Fruit fly (Drosophila melanogaster) whole organism, embryonic: ENCODE measurements around the gene CG6569.

ENCODE experiments used
- Abd-B ChIP-seq: fragments of 200-800 bp; sonication (Bioruptor generic); optimal IDR thresholded peaks from 2 replicates; lab custom pipeline; 2018; ENCODE audit warnings: missing biosample characterization, mild to moderate bottlenecking, missing genetic modification characterization, moderate library complexity
- Adf1 ChIP-seq: fragments of 200-800 bp; sonication (Bioruptor generic); IDR thresholded peaks from 2 replicates; pipeline ENCODE4 v1.3.6; 2022; ENCODE audit warnings: missing biosample characterization, missing genetic modification characterization
- Bdp1 ChIP-seq: fragments of 200-800 bp; sonication (Bioruptor generic); optimal IDR thresholded peaks from 3 replicates; lab custom pipeline; 2016; ENCODE audit warnings: missing biosample characterization, missing genetic modification characterization
- BtbVII ChIP-seq: fragments of 200-800 bp; sonication (Bioruptor generic); optimal IDR thresholded peaks from 3 replicates; lab custom pipeline; 2017; ENCODE audit warnings: missing biosample characterization, mild to moderate bottlenecking, missing genetic modification characterization
- Bteb2 ChIP-seq: fragments of 200-800 bp; sonication (Bioruptor generic); optimal IDR thresholded peaks from 2 replicates; lab custom pipeline; 2016; ENCODE audit warnings: missing biosample characterization, missing genetic modification characterization
- CG10321 ChIP-seq: fragments of 200-800 bp; sonication (Bioruptor generic); IDR thresholded peaks from 2 replicates; pipeline ENCODE4 v1.3.6; 2022; ENCODE audit warnings: missing biosample characterization, missing genetic modification characterization
- CG12744 ChIP-seq: fragments of 200-800 bp; sonication (Bioruptor generic); optimal IDR thresholded peaks from 2 replicates; lab custom pipeline; 2016; ENCODE audit warnings: missing biosample characterization, missing genetic modification characterization
- CG13894 ChIP-seq: fragments of 200-800 bp; sonication (Bioruptor generic); optimal IDR thresholded peaks from 3 replicates; lab custom pipeline; 2018; ENCODE audit warnings: missing biosample characterization, mild to moderate bottlenecking, missing genetic modification characterization, moderate library complexity
- CG14860 ChIP-seq: fragments of 200-800 bp; sonication (Bioruptor generic); IDR thresholded peaks from 3 replicates; pipeline ENCODE4 v1.3.6; 2022; ENCODE audit warnings: missing biosample characterization, missing genetic modification characterization; ENCODE audit not compliant: partially characterized antibody
- CG17912 ChIP-seq: fragments of 200-800 bp; sonication (Bioruptor generic); optimal IDR thresholded peaks from 2 replicates; lab custom pipeline; 2018; ENCODE audit warnings: missing biosample characterization, mild to moderate bottlenecking, missing genetic modification characterization
- CG18011 ChIP-seq: fragments of 200-800 bp; sonication (Bioruptor generic); optimal IDR thresholded peaks from 2 replicates; lab custom pipeline; 2017; ENCODE audit warnings: missing biosample characterization, missing genetic modification characterization, mild to moderate bottlenecking, moderate library complexity, missing genotype
- CG2116 ChIP-seq: fragments of 200-800 bp; sonication (Bioruptor generic); optimal IDR thresholded peaks from 3 replicates; lab custom pipeline; 2018; ENCODE audit warnings: missing biosample characterization, mild to moderate bottlenecking, missing genetic modification characterization
- CG30431 ChIP-seq: fragments of 200-800 bp; sonication (Bioruptor generic); optimal IDR thresholded peaks from 2 replicates; lab custom pipeline; 2017; ENCODE audit warnings: missing biosample characterization, missing genetic modification characterization
- CG32772 ChIP-seq: fragments of 200-800 bp; sonication (Bioruptor generic); IDR thresholded peaks from 2 replicates; pipeline ENCODE4 v1.3.6; 2022; ENCODE audit warnings: missing biosample characterization, missing genetic modification characterization
- CG7372 ChIP-seq: fragments of 200-800 bp; sonication (Bioruptor generic); IDR thresholded peaks from 2 replicates; pipeline ENCODE4 v1.3.6; 2022; ENCODE audit warnings: missing biosample characterization, missing genetic modification characterization
- CG8089 ChIP-seq: fragments of 200-800 bp; sonication (Bioruptor generic); optimal IDR thresholded peaks from 3 replicates; lab custom pipeline; 2016; ENCODE audit warnings: missing biosample characterization, missing genetic modification characterization
- CG8944 ChIP-seq: fragments of 200-800 bp; sonication (Bioruptor generic); optimal IDR thresholded peaks from 3 replicates; lab custom pipeline; 2016; ENCODE audit warnings: missing biosample characterization, missing genetic modification characterization
- Chrac-16 ChIP-seq: fragments of 200-800 bp; sonication (Bioruptor generic); optimal IDR thresholded peaks from 3 replicates; lab custom pipeline; 2016; ENCODE audit warnings: missing biosample characterization, missing genetic modification characterization
- Dip2 ChIP-seq: fragments of 200-800 bp; sonication (Bioruptor generic); IDR thresholded peaks from 2 replicates; pipeline ENCODE4 v1.3.6; 2022; ENCODE audit warnings: missing biosample characterization, missing genetic modification characterization
- H2.0 ChIP-seq: fragments of 200-800 bp; sonication (Bioruptor generic); IDR thresholded peaks from 2 replicates; pipeline ENCODE4 v1.3.6; 2022; ENCODE audit warnings: missing biosample characterization, missing genetic modification characterization
- HLH3B ChIP-seq: fragments of 200-800 bp; sonication (Bioruptor generic); IDR thresholded peaks from 2 replicates; pipeline ENCODE4 v1.3.6; 2022; ENCODE audit warnings: missing biosample characterization, missing genetic modification characterization
- HLHmδ ChIP-seq: fragments of 200-800 bp; sonication (Bioruptor generic); optimal IDR thresholded peaks from 2 replicates; lab custom pipeline; 2018; ENCODE audit warnings: missing biosample characterization, mild to moderate bottlenecking, missing genetic modification characterization, moderate library complexity
- Hr3 ChIP-seq: fragments of 200-800 bp; sonication (Bioruptor generic); optimal IDR thresholded peaks from 3 replicates; lab custom pipeline; 2016; ENCODE audit warnings: missing biosample characterization, missing genetic modification characterization
- Max ChIP-seq: fragments of 200-800 bp; sonication (Bioruptor generic); optimal IDR thresholded peaks from 2 replicates; lab custom pipeline; 2016; ENCODE audit warnings: missing biosample characterization, mild to moderate bottlenecking, missing genetic modification characterization
- Med ChIP-seq: fragments of 200-800 bp; sonication (Bioruptor generic); peaks from one replicate; lab custom pipeline; 2016; ENCODE audit warnings: missing biosample characterization, missing genetic modification characterization, mild to moderate bottlenecking, inconsistent platforms, moderate library complexity
- NFAT ChIP-seq: fragments of 200-800 bp; sonication (Bioruptor generic); IDR thresholded peaks from 2 replicates; pipeline ENCODE4 v1.3.6; 2022; ENCODE audit warnings: missing biosample characterization, missing genetic modification characterization
- NK7.1 ChIP-seq: fragments of 200-800 bp; sonication (Bioruptor generic); optimal IDR thresholded peaks from 3 replicates; lab custom pipeline; 2016; ENCODE audit warnings: missing biosample characterization, missing genetic modification characterization
- PHDP ChIP-seq: fragments of 200-800 bp; sonication (Bioruptor generic); optimal IDR thresholded peaks from 3 replicates; lab custom pipeline; 2018; ENCODE audit warnings: missing biosample characterization, mild to moderate bottlenecking, missing genetic modification characterization, moderate library complexity
- Ravus ChIP-seq: fragments of 200-800 bp; sonication (Bioruptor generic); IDR thresholded peaks from 2 replicates; pipeline ENCODE4 v1.3.6; 2022; ENCODE audit warnings: missing biosample characterization, missing genetic modification characterization
- Rfx ChIP-seq: fragments of 200-800 bp; sonication (Bioruptor generic); IDR thresholded peaks from 2 replicates; pipeline ENCODE4 v1.3.6; 2022; ENCODE audit warnings: missing biosample characterization, missing genetic modification characterization
- Sin3A ChIP-seq: fragments of >200 bp; optimal IDR thresholded peaks from 2 replicates; lab custom pipeline; 2018
- Sry-β ChIP-seq: fragments of 200-800 bp; sonication (Bioruptor generic); optimal IDR thresholded peaks from 2 replicates; lab custom pipeline; 2018; ENCODE audit warnings: missing biosample characterization, mild to moderate bottlenecking, missing genetic modification characterization, moderate library complexity
- Ssrp ChIP-seq: fragments of 200-800 bp; sonication (Bioruptor generic); optimal IDR thresholded peaks from 2 replicates; lab custom pipeline; 2018; ENCODE audit warnings: missing biosample characterization, mild to moderate bottlenecking, missing genetic modification characterization, moderate library complexity
- ase ChIP-seq: fragments of 200-800 bp; sonication (Bioruptor generic); IDR thresholded peaks from 3 replicates; pipeline ENCODE4 v1.3.6; 2022; ENCODE audit warnings: missing biosample characterization, missing genetic modification characterization
- bab2 ChIP-seq: fragments of 200-800 bp; sonication (Bioruptor generic); optimal IDR thresholded peaks from 2 replicates; lab custom pipeline; 2016; ENCODE audit warnings: missing biosample characterization, missing genetic modification characterization
- bigmax ChIP-seq: fragments of 200-800 bp; sonication (Bioruptor generic); optimal IDR thresholded peaks from 2 replicates; lab custom pipeline; 2018; ENCODE audit warnings: missing biosample characterization, mild to moderate bottlenecking, missing genetic modification characterization
- bsh ChIP-seq, 2 experiments: fragments of 200-800 bp; sonication (Bioruptor generic); optimal IDR thresholded peaks; 2 replicates each; lab custom pipeline; 2017 to 2018; ENCODE audit warnings: mild to moderate bottlenecking in 2 of 2, missing biosample characterization in 2 of 2, missing genetic modification characterization in 2 of 2, moderate library complexity in 1 of 2
- chn ChIP-seq: fragments of 200-800 bp; sonication (Bioruptor generic); optimal IDR thresholded peaks from 2 replicates; lab custom pipeline; 2016; ENCODE audit warnings: missing biosample characterization, missing genetic modification characterization
- esg ChIP-seq: fragments of 200-800 bp; sonication (Bioruptor generic); conservative IDR thresholded peaks from 2 replicates; pipeline ENCODE4 v1.3.6; 2022; ENCODE audit warnings: missing biosample characterization, missing genetic modification characterization
- gem ChIP-seq: fragments of 200-800 bp; sonication (Bioruptor generic); optimal IDR thresholded peaks from 2 replicates; lab custom pipeline; 2019; ENCODE audit warnings: missing biosample characterization, mild to moderate bottlenecking, missing genetic modification characterization, moderate library complexity
- grn ChIP-seq: fragments of 200-800 bp; sonication (Bioruptor generic); optimal IDR thresholded peaks from 3 replicates; lab custom pipeline; 2017; ENCODE audit warnings: missing biosample characterization, missing genetic modification characterization
- kni ChIP-seq: fragments of 200-800 bp; sonication (Bioruptor generic); optimal IDR thresholded peaks from 3 replicates; lab custom pipeline; 2017; ENCODE audit warnings: mild to moderate bottlenecking, missing biosample characterization, missing genetic modification reagents, missing genetic modification characterization
- org-1 ChIP-seq: fragments of 200-800 bp; sonication (Bioruptor generic); optimal IDR thresholded peaks from 2 replicates; lab custom pipeline; 2017; ENCODE audit warnings: missing biosample characterization, missing genetic modification characterization
- pfk ChIP-seq: fragments of 200-800 bp; sonication (Bioruptor generic); optimal IDR thresholded peaks from 2 replicates; lab custom pipeline; 2018; ENCODE audit warnings: missing biosample characterization, mild to moderate bottlenecking, missing genetic modification characterization, moderate library complexity
- pros ChIP-seq: fragments of 200-800 bp; sonication (Bioruptor generic); optimal IDR thresholded peaks from 3 replicates; lab custom pipeline; 2019; ENCODE audit warnings: missing biosample characterization, mild to moderate bottlenecking, missing genetic modification characterization, moderate library complexity
- pzg ChIP-seq: fragments of 200-800 bp; sonication (Bioruptor generic); optimal IDR thresholded peaks from 3 replicates; lab custom pipeline; 2018; ENCODE audit warnings: missing biosample characterization, mild to moderate bottlenecking, missing genetic modification characterization, moderate library complexity
- ro ChIP-seq: fragments of 200-800 bp; sonication (Bioruptor generic); IDR thresholded peaks from 2 replicates; pipeline ENCODE4 v1.3.6; 2022; ENCODE audit warnings: missing biosample characterization, missing genetic modification characterization
- salm ChIP-seq: fragments of 200-800 bp; sonication (Bioruptor generic); optimal IDR thresholded peaks from 2 replicates; lab custom pipeline; 2018; ENCODE audit warnings: missing biosample characterization, mild to moderate bottlenecking, missing genetic modification characterization
- seq ChIP-seq: fragments of 200-800 bp; sonication (Bioruptor generic); IDR thresholded peaks from 2 replicates; pipeline ENCODE4 v1.3.6; 2022; ENCODE audit warnings: missing biosample characterization, missing genetic modification characterization
- sima ChIP-seq: fragments of 200-800 bp; sonication (Bioruptor generic); optimal IDR thresholded peaks from 2 replicates; lab custom pipeline; 2016; ENCODE audit warnings: missing biosample characterization, missing genetic modification characterization
- trem ChIP-seq: fragments of 200-800 bp; optimal IDR thresholded peaks from 3 replicates; lab custom pipeline; 2019; ENCODE audit warnings: missing biosample characterization, mild to moderate bottlenecking, missing genetic modification characterization, moderate library complexity

CG6569 gene

dm6 chr3R:21828040-21828526 lies 39.6 kb downstream of the CG6569 start (continued):
- TF ChIP-seq CG30431 (GFP tag; lab: Kevin White, UChicago), result peak; percentile 67
- peak; percentile 87 for TF ChIP-seq CG32772 (GFP tag; lab: Robert Waterston, UW)
- peak; percentile 77 for TF ChIP-seq CG8089 (GFP tag; lab: Kevin White, UChicago)
- no peak for TF ChIP-seq NFAT
- TF ChIP-seq CG18011 (GFP tag; lab: Kevin White, UChicago), result no peak
- TF ChIP-seq bab2 (GFP tag; lab: Kevin White, UChicago), result peak; percentile 81
- peak; percentile 58 for TF ChIP-seq esg
- peak; percentile 80 for TF ChIP-seq Chrac-16 (GFP tag; lab: Kevin White, UChicago)
- peak; percentile 9 for TF ChIP-seq Max (GFP tag; lab: Kevin White, UChicago)
- no peak for TF ChIP-seq Bteb2 (GFP tag; lab: Kevin White, UChicago)
- TF ChIP-seq org-1, result peak; percentile 21
- no peak for TF ChIP-seq CG2116 (GFP tag; lab: Kevin White, UChicago)
- TF ChIP-seq CG8944, result peak; percentile 81
- TF ChIP-seq Dip2 (GFP tag; lab: Robert Waterston, UW), result no peak
- TF ChIP-seq pros (GFP tag; lab: Kevin White, UChicago), result no peak
- TF ChIP-seq Hr3, result peak; percentile 78
- no peak for TF ChIP-seq pzg (GFP tag; lab: Kevin White, UChicago)
- TF ChIP-seq ase, result peak; percentile 23; the same call in 1 of the 3 replicates
- peak; percentile 78 for TF ChIP-seq H2.0
- TF ChIP-seq pfk, result no peak
- peak; percentile 42; the same call in 1 of the 2 replicates for TF ChIP-seq CG7372
- TF ChIP-seq sima (GFP tag; lab: Kevin White, UChicago), result peak; percentile 2
- TF ChIP-seq PHDP (tag; lab: Kevin White, UChicago), result peak; percentile 69
- TF ChIP-seq Ravus (GFP tag; lab: Robert Waterston, UW), result no peak
- peak; percentile 87 for TF ChIP-seq kni

DNA sequence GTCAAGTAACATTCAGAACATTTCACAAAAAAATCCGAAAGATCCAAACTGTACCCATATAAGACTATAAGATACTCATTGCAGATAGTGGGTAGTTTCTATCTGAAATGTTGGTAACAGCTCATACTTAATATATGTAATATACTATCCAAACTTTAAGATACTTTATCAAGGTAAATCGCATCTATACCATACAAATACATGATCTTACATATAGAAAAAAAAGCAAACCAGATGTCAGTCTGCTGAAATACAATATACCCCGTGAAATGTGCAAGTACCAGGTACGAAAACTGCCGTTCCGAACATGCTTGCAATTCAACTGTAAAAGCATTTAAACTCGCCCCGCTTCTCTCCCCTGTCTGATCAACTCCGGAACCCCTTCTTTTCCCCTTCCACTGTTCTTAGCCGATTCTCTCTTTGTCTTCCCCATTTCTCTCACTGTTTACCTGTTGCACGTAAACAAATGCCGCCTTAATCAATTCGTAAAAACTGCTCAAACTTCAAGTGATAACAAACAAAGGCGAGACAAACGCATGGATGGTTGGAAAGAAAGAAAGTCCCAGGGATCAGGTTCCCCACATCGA lies 40.2 kb downstream of the CG6569 start:
- TF ChIP-seq grn (GFP tag; lab: Kevin White, UChicago), result no peak
- TF ChIP-seq HLHmδ (GFP tag; lab: Kevin White, UChicago), result peak; percentile 36
- no peak for TF ChIP-seq Rfx (GFP tag; lab: Robert Waterston, UW)
- TF ChIP-seq CG10321, result no peak
- TF ChIP-seq Sry-β (GFP tag; lab: Kevin White, UChicago), result no peak
- TF ChIP-seq bsh (GFP tag; optimal IDR thresholded peaks at IDR 0.05; lab: Kevin White, UChicago), result peak in 1 of 2 experiments; percentile 45
- no peak for TF ChIP-seq Sin3A (lab: Kevin White, UChicago)
- TF ChIP-seq HLH3B (GFP tag; lab: Robert Waterston, UW), result no peak
- TF ChIP-seq seq, result no peak
- TF ChIP-seq trem (tag; lab: Kevin White, UChicago), result no peak
- TF ChIP-seq CG17912, result no peak
- no peak for TF ChIP-seq ro (GFP tag; lab: Robert Waterston, UW)
- TF ChIP-seq BtbVII (GFP tag; lab: Kevin White, UChicago), result no peak
- no peak for TF ChIP-seq pzg (GFP tag; lab: Kevin White, UChicago)
- TF ChIP-seq Abd-B, result no peak
- no peak for TF ChIP-seq Hr3
- TF ChIP-seq gem (tag; lab: Kevin White, UChicago), result peak; percentile 11
- TF ChIP-seq Med (GFP tag; lab: Kevin White, UChicago), result no peak
- TF ChIP-seq Ssrp, result peak; percentile 2
- no peak for TF ChIP-seq bigmax (GFP tag; lab: Kevin White, UChicago)
- no peak for TF ChIP-seq Adf1 (GFP tag; lab: Robert Waterston, UW)
- TF ChIP-seq NK7.1, result no peak
- TF ChIP-seq CG12744, result no peak
- no peak for TF ChIP-seq salm (tag; lab: Kevin White, UChicago)
- no peak for TF ChIP-seq chn (GFP tag; lab: Kevin White, UChicago)
- no peak for TF ChIP-seq CG13894 (tag; lab: Kevin White, UChicago)
- TF ChIP-seq Bdp1 (GFP tag; lab: Kevin White, UChicago), result no peak
- TF ChIP-seq pros (GFP tag; lab: Kevin White, UChicago), result peak; percentile 43
- TF ChIP-seq CG14860, result 0 out of 3 replicates have a peak, but pooled peaks have one; percentile 16
